Worm (Caenorhabditis elegans) whole organism, young adult: ENCODE results near the gene ifb-2.

Experiments used
- C17E4.6 ChIP-seq: fragments of 200-800 bp; sonication (Bioruptor generic); IDR thresholded peaks from 2 replicates; pipeline ENCODE4 v1.3.6; 2022; ENCODE audit warnings: missing genetic modification reagents, missing genetic modification characterization, missing compliant biosample characterization
- D2030.7 ChIP-seq: fragments of 200-800 bp; sonication (Bioruptor generic); IDR thresholded peaks from 2 replicates; pipeline ENCODE4 v1.3.6; 2022; ENCODE audit warnings: missing genetic modification reagents, missing genetic modification characterization, missing compliant biosample characterization
- F37B4.10 ChIP-seq: fragments of 200-800 bp; sonication (Bioruptor generic); IDR thresholded peaks from 2 replicates; pipeline ENCODE4 v1.3.6; 2022; ENCODE audit warnings: missing genetic modification characterization, missing compliant biosample characterization
- F52B5.7 ChIP-seq: sonication (generic microtip); optimal IDR thresholded peaks from 2 replicates; lab custom pipeline; 2016; ENCODE audit warnings: mild to moderate bottlenecking, missing genetic modification characterization, missing compliant biosample characterization
- F55B11.4 ChIP-seq: sonication (generic microtip); optimal IDR thresholded peaks from 2 replicates; lab custom pipeline; 2016; ENCODE audit warnings: missing compliant biosample characterization, missing genetic modification characterization, borderline replicate concordance; ENCODE audit not compliant: insufficient read depth
- F57C9.4 ChIP-seq: sonication (generic microtip); optimal IDR thresholded peaks from 2 replicates; lab custom pipeline; 2017; ENCODE audit warnings: mild to moderate bottlenecking, missing genetic modification characterization, missing compliant biosample characterization
- T07F8.4 ChIP-seq: sonication (generic microtip); optimal IDR thresholded peaks from 2 replicates; lab custom pipeline; 2016; ENCODE audit warnings: mild to moderate bottlenecking, missing genetic modification characterization, moderate library complexity, missing compliant biosample characterization
- T26A5.8 ChIP-seq: sonication (generic microtip); optimal IDR thresholded peaks from 2 replicates; lab custom pipeline; 2016; ENCODE audit warnings: missing genetic modification characterization, missing compliant biosample characterization
- Y53F4B.3 ChIP-seq: fragments of 200-800 bp; sonication (Bioruptor generic); IDR thresholded peaks from 2 replicates; pipeline ENCODE4 v1.3.6; 2022; ENCODE audit warnings: missing genetic modification reagents, missing genetic modification characterization, missing compliant biosample characterization
- Y56A3A.18 ChIP-seq: fragments of 200-800 bp; sonication (Bioruptor generic); IDR thresholded peaks from 2 replicates; pipeline ENCODE4 v1.3.6; 2022; ENCODE audit warnings: missing genetic modification reagents, missing genetic modification characterization, missing compliant biosample characterization
- Y79H2A.3 ChIP-seq: fragments of 200-800 bp; sonication (Bioruptor generic); conservative IDR thresholded peaks from 2 replicates; pipeline ENCODE4 v1.3.6; 2022; ENCODE audit warnings: missing genetic modification reagents, missing genetic modification characterization, missing compliant biosample characterization
- ama-1 ChIP-seq, 3 experiments: fragments of 150-350 bp in 1 of 3; sonication (generic microtip) in 2 of 3; optimal IDR thresholded peaks; 2 replicates each; lab custom pipeline; 2014 to 2018; ENCODE audit warnings: missing biosample characterization in 2 of 3, missing genetic modification characterization in 2 of 3, missing genetic modification reagents in 2 of 3
- aptf-3 ChIP-seq: fragments of 200-800 bp; sonication (Bioruptor generic); IDR thresholded peaks from 2 replicates; pipeline ENCODE4 v1.3.6; 2022; ENCODE audit warnings: missing genetic modification characterization, missing compliant biosample characterization
- bed-1 ChIP-seq: fragments of 200-800 bp; sonication (Bioruptor generic); IDR thresholded peaks from 2 replicates; pipeline ENCODE4 v1.3.6; 2022; ENCODE audit warnings: missing genetic modification reagents, missing genetic modification characterization, missing compliant biosample characterization
- ccch-3 ChIP-seq: fragments of 200-800 bp; sonication (Bioruptor generic); optimal IDR thresholded peaks from 2 replicates; lab custom pipeline; 2018; ENCODE audit warnings: mild to moderate bottlenecking, missing genetic modification characterization, missing compliant biosample characterization
- chd-7 ChIP-seq: sonication (generic microtip); optimal IDR thresholded peaks from 2 replicates; lab custom pipeline; 2016; ENCODE audit warnings: mild to moderate bottlenecking, missing genetic modification characterization, moderate library complexity, missing compliant biosample characterization
- dox-1 ChIP-seq: fragments of 200-800 bp; sonication (Bioruptor generic); IDR thresholded peaks from 2 replicates; pipeline ENCODE4 v1.3.6; 2022; ENCODE audit warnings: missing genetic modification reagents, missing genetic modification characterization, missing compliant biosample characterization
- dpl-1 ChIP-seq: fragments of 150-350 bp; optimal IDR thresholded peaks from 2 replicates; lab custom pipeline; 2014; ENCODE audit warnings: missing biosample characterization, missing genetic modification reagents, missing genetic modification characterization
- egl-18 ChIP-seq: fragments of 200-800 bp; sonication (Bioruptor generic); IDR thresholded peaks from 2 replicates; pipeline ENCODE4 v1.3.6; 2022; ENCODE audit warnings: missing genetic modification reagents, missing genetic modification characterization, missing compliant biosample characterization
- egl-44 ChIP-seq: fragments of 200-800 bp; sonication (Bioruptor generic); IDR thresholded peaks from 2 replicates; pipeline ENCODE4 v1.3.6; 2022; ENCODE audit warnings: missing genetic modification reagents, missing genetic modification characterization, missing compliant biosample characterization
- fkh-3 ChIP-seq: sonication (generic microtip); optimal IDR thresholded peaks from 2 replicates; lab custom pipeline; 2016; ENCODE audit warnings: mild to moderate bottlenecking, missing genetic modification characterization, missing compliant biosample characterization
- hlh-12 ChIP-seq: sonication (generic microtip); optimal IDR thresholded peaks from 2 replicates; lab custom pipeline; 2016; ENCODE audit warnings: missing genetic modification characterization, missing compliant biosample characterization
- hrde-1 ChIP-seq: sonication (generic microtip); optimal IDR thresholded peaks from 2 replicates; lab custom pipeline; 2016; ENCODE audit warnings: missing genetic modification characterization, mild to moderate bottlenecking, missing compliant biosample characterization, moderate library complexity, missing genotype, missing genetic modification reagents, borderline replicate concordance
- hsf-1 ChIP-seq: fragments of 200-800 bp; sonication (Bioruptor generic); IDR thresholded peaks from 2 replicates; pipeline ENCODE4 v1.3.6; 2022; ENCODE audit warnings: missing genetic modification reagents, missing genetic modification characterization, missing compliant biosample characterization
- lag-1 ChIP-seq: fragments of 200-800 bp; sonication (Bioruptor generic); IDR thresholded peaks from 2 replicates; pipeline ENCODE4 v1.3.6; 2022; ENCODE audit warnings: missing genetic modification reagents, missing genetic modification characterization, missing compliant biosample characterization
- lin-54 ChIP-seq: fragments of 200-800 bp; sonication (Bioruptor generic); optimal IDR thresholded peaks from 2 replicates; lab custom pipeline; 2018; ENCODE audit warnings: mild to moderate bottlenecking, missing genetic modification characterization, missing compliant biosample characterization
- lsl-1 ChIP-seq: fragments of 200-800 bp; sonication (Bioruptor generic); optimal IDR thresholded peaks from 2 replicates; lab custom pipeline; 2018; ENCODE audit warnings: mild to moderate bottlenecking, missing genetic modification characterization, moderate library complexity, missing compliant biosample characterization
- madf-10 ChIP-seq: sonication (generic microtip); optimal IDR thresholded peaks from 2 replicates; lab custom pipeline; 2016; ENCODE audit warnings: mild to moderate bottlenecking, missing genetic modification characterization, missing compliant biosample characterization
- mel-28 ChIP-seq: sonication (generic microtip); optimal IDR thresholded peaks from 2 replicates; lab custom pipeline; 2016; ENCODE audit warnings: borderline replicate concordance, mild to moderate bottlenecking, missing genetic modification characterization, missing compliant biosample characterization
- mxl-1 ChIP-seq: sonication (generic microtip); optimal IDR thresholded peaks from 2 replicates; lab custom pipeline; 2016; ENCODE audit warnings: missing genetic modification characterization, missing compliant biosample characterization
- nfya-1 ChIP-seq: sonication (generic microtip); optimal IDR thresholded peaks from 2 replicates; lab custom pipeline; 2017; ENCODE audit warnings: antibody characterized with exemption, missing compliant biosample characterization, missing genetic modification characterization, borderline replicate concordance; ENCODE audit not compliant: insufficient read depth
- nfyb-1 ChIP-seq: fragments of 200-800 bp; sonication (Bioruptor generic); IDR thresholded peaks from 2 replicates; pipeline ENCODE4 v1.3.6; 2022; ENCODE audit warnings: missing genetic modification reagents, missing genetic modification characterization, missing compliant biosample characterization
- nhr-27 ChIP-seq: fragments of 200-800 bp; sonication (Bioruptor generic); optimal IDR thresholded peaks from 2 replicates; lab custom pipeline; 2018; ENCODE audit warnings: mild to moderate bottlenecking, missing genetic modification characterization, moderate library complexity, missing compliant biosample characterization
- rcor-1 ChIP-seq: fragments of 200-800 bp; sonication (Bioruptor generic); IDR thresholded peaks from 2 replicates; pipeline ENCODE4 v1.3.6; 2022; ENCODE audit warnings: missing genetic modification reagents, missing genetic modification characterization, missing compliant biosample characterization
- rec-8 ChIP-seq, 2 experiments: sonication (generic microtip); optimal IDR thresholded peaks; 2 replicates each; lab custom pipeline; 2016; ENCODE audit warnings: mild to moderate bottlenecking in 2 of 2, missing genetic modification characterization in 2 of 2, missing genetic modification reagents in 2 of 2, missing genotype in 2 of 2, missing biosample characterization in 1 of 2, missing compliant biosample characterization in 1 of 2, moderate library complexity in 1 of 2
- sea-2 ChIP-seq: fragments of 200-800 bp; sonication (Bioruptor generic); IDR thresholded peaks from 2 replicates; pipeline ENCODE4 v1.3.6; 2022; ENCODE audit warnings: missing genetic modification characterization, missing compliant biosample characterization
- snpc-1.1 ChIP-seq: sonication (generic microtip); optimal IDR thresholded peaks from 2 replicates; lab custom pipeline; 2017; ENCODE audit warnings: missing genetic modification characterization, mild to moderate bottlenecking, missing compliant biosample characterization, antibody characterized with exemption, moderate library complexity, missing genotype, missing genetic modification reagents; ENCODE audit not compliant: insufficient read depth
- snpc-1.3 ChIP-seq: sonication (generic microtip); optimal IDR thresholded peaks from 2 replicates; lab custom pipeline; 2017; ENCODE audit warnings: missing genetic modification characterization, mild to moderate bottlenecking, missing compliant biosample characterization, antibody characterized with exemption, moderate library complexity, missing genotype, missing genetic modification reagents; ENCODE audit not compliant: insufficient read depth
- snpc-3.4 ChIP-seq: sonication (generic microtip); optimal IDR thresholded peaks from 2 replicates; lab custom pipeline; 2017; ENCODE audit warnings: missing genetic modification characterization, mild to moderate bottlenecking, missing compliant biosample characterization, antibody characterized with exemption, moderate library complexity, missing genotype, missing genetic modification reagents
- snpc-4 ChIP-seq, 5 experiments: fragments of 150-350 bp in 1 of 5; sonication (generic microtip) in 4 of 5; optimal IDR thresholded peaks; 2 replicates each; lab custom pipeline; 2014 to 2018; ENCODE audit warnings: missing genetic modification characterization in 5 of 5, missing biosample characterization in 3 of 5, antibody characterized with exemption in 2 of 5, mild to moderate bottlenecking in 2 of 5, missing compliant biosample characterization in 2 of 5, missing genotype in 2 of 5, moderate library complexity in 2 of 5, missing genetic modification reagents in 1 of 5
- tlf-1 ChIP-seq: fragments of 200-800 bp; sonication (Bioruptor generic); optimal IDR thresholded peaks from 2 replicates; lab custom pipeline; 2018; ENCODE audit warnings: mild to moderate bottlenecking, missing genetic modification characterization, missing compliant biosample characterization
- xnd-1 ChIP-seq: sonication (generic microtip); optimal IDR thresholded peaks from 2 replicates; lab custom pipeline; 2016; ENCODE audit warnings: missing genotype, missing genetic modification reagents, missing genetic modification characterization, missing compliant biosample characterization
- ztf-18 ChIP-seq: sonication (generic microtip); optimal IDR thresholded peaks from 2 replicates; lab custom pipeline; 2016; ENCODE audit warnings: missing genotype, mild to moderate bottlenecking, missing genetic modification characterization, missing compliant biosample characterization
- ztf-22 ChIP-seq: fragments of 200-800 bp; sonication (Bioruptor generic); optimal IDR thresholded peaks from 2 replicates; lab custom pipeline; 2018; ENCODE audit warnings: mild to moderate bottlenecking, missing genetic modification characterization, moderate library complexity, missing compliant biosample characterization
- ztf-25 ChIP-seq: fragments of 200-800 bp; sonication (Bioruptor generic); IDR thresholded peaks from 2 replicates; pipeline ENCODE4 v1.3.6; 2022; ENCODE audit warnings: missing genetic modification reagents, missing genetic modification characterization, missing compliant biosample characterization

The ifb-2 gene

ce11 chrII:5794195-5794594 lies 44.2 kb downstream of the ifb-2 start, which contains the start of gene acdh-8:
Gene acdh-8, plus strand, starts transcription at chrII:5794495.
- no peak for TF ChIP-seq aptf-3 (GFP tag; lab: Robert Waterston, UW)
- TF ChIP-seq madf-10: no peak
- TF ChIP-seq mxl-1: no peak
- no peak for TF ChIP-seq F52B5.7 (tag; lab: Kevin White, UChicago)
- no peak for TF ChIP-seq T07F8.4 (tag; lab: Kevin White, UChicago)
- no peak for TF ChIP-seq hrde-1
- no peak for TF ChIP-seq egl-44 (GFP tag; lab: Robert Waterston, UW)
- no peak for TF ChIP-seq F37B4.10 (GFP tag; lab: Robert Waterston, UW)
- TF ChIP-seq C17E4.6: no peak
- no peak for TF ChIP-seq Y56A3A.18
- no peak for TF ChIP-seq Y79H2A.3
- TF ChIP-seq rec-8 (tag; optimal IDR thresholded peaks at IDR 0.05; lab: Kevin White, UChicago): no peak
- TF ChIP-seq lin-54 (GFP tag; lab: Kevin White, UChicago): no peak
- TF ChIP-seq ztf-18: no peak
- TF ChIP-seq fkh-3: no peak
- TF ChIP-seq egl-18 (GFP tag; lab: Robert Waterston, UW): no peak
- TF ChIP-seq ztf-25: no peak
- TF ChIP-seq snpc-3.4: no peak

- no peak for TF ChIP-seq hlh-12
- TF ChIP-seq T26A5.8 (tag; lab: Kevin White, UChicago): no peak
- no peak for TF ChIP-seq tlf-1 (GFP tag; lab: Kevin White, UChicago)
- TF ChIP-seq F55B11.4 (tag; lab: Kevin White, UChicago): no peak
- no peak for TF ChIP-seq Y53F4B.3
- TF ChIP-seq Y79H2A.3: no peak
- TF ChIP-seq F57C9.4 (tag; lab: Kevin White, UChicago): no peak
- TF ChIP-seq xnd-1 (tag; lab: Kevin White, UChicago): no peak
- no peak for TF ChIP-seq ccch-3 (GFP tag; lab: Kevin White, UChicago)
- TF ChIP-seq sea-2: no peak
- TF ChIP-seq snpc-4 (GFP tag; optimal IDR thresholded peaks at IDR 0.05; lab: Kevin White, UChicago): no peak
- TF ChIP-seq snpc-4 (tag; optimal IDR thresholded peaks at IDR 0.05; lab: Kevin White, UChicago): no peak
- no peak for TF ChIP-seq hsf-1 (GFP tag; lab: Robert Waterston, UW)
- TF ChIP-seq nhr-27: no peak
- TF ChIP-seq nfya-1: no peak
- TF ChIP-seq lsl-1: no peak
- TF ChIP-seq nfyb-1 (GFP tag; lab: Robert Waterston, UW): no peak
- TF ChIP-seq bed-1 (GFP tag; lab: Robert Waterston, UW): no peak
Measured at ce11 chrII:5797348-5797977, 47.5 kb downstream of the ifb-2 start, which contains the start of the genes msp-63 and msp-142. Gene msp-63, minus strand, starts transcription at chrII:5797448. Gene msp-142, plus strand, starts transcription at chrII:5797927.

ce11 chrII:5799553-5799952 lies 49.6 kb downstream of the ifb-2 start, which contains the start of gene K05F1.8:
Gene K05F1.8, minus strand, starts transcription at chrII:5799653.
- no peak for TF ChIP-seq snpc-3.4
- no peak for TF ChIP-seq F57C9.4 (tag; lab: Kevin White, UChicago)
- no peak for TF ChIP-seq snpc-1.3
- TF ChIP-seq ztf-22 (GFP tag; lab: Kevin White, UChicago): no peak
- TF ChIP-seq mel-28: no peak
- no peak for TF ChIP-seq lag-1 (GFP tag; lab: Robert Waterston, UW)
- TF ChIP-seq ama-1 (optimal IDR thresholded peaks at IDR 0.05; lab: Kevin White, UChicago): no peak
- TF ChIP-seq ama-1 (GFP tag; optimal IDR thresholded peaks at IDR 0.05; lab: Kevin White, UChicago): no peak
- no peak for TF ChIP-seq chd-7 (tag; lab: Kevin White, UChicago)
- no peak for TF ChIP-seq dox-1 (GFP tag; lab: Robert Waterston, UW)
- no peak for TF ChIP-seq D2030.7 (GFP tag; lab: Robert Waterston, UW)
- TF ChIP-seq hsf-1 (GFP tag; lab: Robert Waterston, UW): no peak
- TF ChIP-seq nfyb-1 (GFP tag; lab: Robert Waterston, UW): no peak
- TF ChIP-seq nhr-27: no peak
- TF ChIP-seq nfya-1: no peak
- no peak for TF ChIP-seq rcor-1 (GFP tag; lab: Robert Waterston, UW)
- no peak for TF ChIP-seq dpl-1 (GFP tag; lab: Kevin White, UChicago)
- no peak for TF ChIP-seq snpc-1.1 (tag; lab: Kevin White, UChicago)
- TF ChIP-seq F37B4.10 (GFP tag; lab: Robert Waterston, UW): no peak
- TF ChIP-seq, all 124 proteins: peak for 0
